Worm (Caenorhabditis elegans): Measurements from ENCODE around the gene C25E10.7.

ce11 chrV:9035685-9036084, 15.3 kb downstream of the C25E10.7 start, which contains the start of gene srsx-34:
- no peak for TF ChIP-seq fkh-3 (tag; optimal IDR thresholded peaks at IDR 0.05)
- TF ChIP-seq him-1 (tag; optimal IDR thresholded peaks at IDR 0.05), result no peak
- no peak for TF ChIP-seq F33H1.4 (GFP tag; IDR thresholded peaks at IDR 0.05)
- no peak for TF ChIP-seq sea-2 (GFP tag; IDR thresholded peaks at IDR 0.05)
- no peak for TF ChIP-seq unc-130 (GFP tag; optimal IDR thresholded peaks at IDR 0.05)
- no peak for TF ChIP-seq nfya-2 (GFP tag; IDR thresholded peaks at IDR 0.05)
- no peak for TF ChIP-seq tbp1 (GFP tag; optimal IDR thresholded peaks at IDR 0.05)
- no peak for TF ChIP-seq cebp-1 (GFP tag; IDR thresholded peaks at IDR 0.05)
- TF ChIP-seq cebp-1 (tag; optimal IDR thresholded peaks at IDR 0.05), result no peak
- no peak for TF ChIP-seq unc-62 (GFP tag; optimal IDR thresholded peaks at IDR 0.05)
- no peak for TF ChIP-seq nhr-80 (tag; optimal IDR thresholded peaks at IDR 0.05)
- no peak for TF ChIP-seq zim-3 (tag; optimal IDR thresholded peaks at IDR 0.05)
- no peak for TF ChIP-seq pha-4 (tag; optimal IDR thresholded peaks at IDR 0.05)
- no peak for TF ChIP-seq hrde-1 (tag; optimal IDR thresholded peaks at IDR 0.05; ENCODE audit: borderline replicate concordance)
